Worm (Caenorhabditis elegans): Measurements from ENCODE around the gene spp-22.

The spp-22 gene

DNA sequence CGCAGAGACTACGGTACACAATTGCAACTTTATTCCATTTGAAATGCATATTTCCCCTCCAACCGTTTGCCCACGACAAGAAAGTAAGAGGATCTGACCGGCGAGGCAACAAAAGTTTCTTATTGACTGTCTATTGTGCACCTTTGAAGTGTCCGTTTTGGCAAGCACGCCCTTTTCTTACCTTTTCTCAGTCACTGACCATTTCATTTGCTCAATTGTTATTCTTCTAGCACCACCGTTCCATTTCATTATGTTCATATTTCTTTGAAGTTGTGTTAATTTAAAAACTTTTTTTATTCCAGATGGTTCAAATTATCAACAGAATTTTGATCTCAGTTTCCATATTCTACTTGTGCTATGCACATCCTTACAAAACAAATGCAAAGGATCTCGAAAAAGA is at the start of gene spp-22:
Gene spp-22, plus strand, starts transcription at position 301 of the 400 bp plus-strand sequence.
- TF ChIP-seq ztf-29 (GFP tag; IDR thresholded peaks at IDR 0.05) (no peak), T22C8.4 (GFP tag; IDR thresholded peaks at IDR 0.05) (no peak), ztf-23 (GFP tag; IDR thresholded peaks at IDR 0.05) (no peak), tab-1 (GFP tag; IDR thresholded peaks at IDR 0.05) (no peak), ref-1 (GFP tag; conservative IDR thresholded peaks at IDR 0.05) (no peak), flt-1 (GFP tag; IDR thresholded peaks at IDR 0.05) (no peak), klf-2 (GFP tag; conservative IDR thresholded peaks at IDR 0.05) (no peak), med-1 (GFP tag; optimal IDR thresholded peaks at IDR 0.05; ENCODE audit: insufficient read depth) (no peak), cog-1 (tag; optimal IDR thresholded peaks at IDR 0.05) (no peak)

DNA sequence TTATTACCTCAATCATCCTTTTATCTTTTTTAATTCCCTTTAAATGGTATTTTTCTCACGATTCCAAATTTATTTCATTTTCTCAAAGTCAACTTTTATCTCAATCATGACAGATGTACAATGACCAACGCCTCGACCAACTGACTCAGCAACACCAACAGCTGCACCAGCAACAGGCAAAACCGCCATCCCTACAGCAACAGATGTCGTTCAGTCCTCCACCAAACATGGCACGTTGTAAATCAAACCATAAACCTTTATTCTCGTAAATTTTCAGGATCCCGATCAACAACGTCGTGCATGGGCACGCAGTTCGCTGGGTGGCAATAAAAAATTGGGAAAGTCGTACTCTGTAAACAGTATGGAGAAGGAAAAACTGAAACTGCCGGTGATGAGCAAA is 48.7 kb upstream of the spp-22 start:
- TF ChIP-seq med-1 (GFP tag; optimal IDR thresholded peaks at IDR 0.05; ENCODE audit: insufficient read depth) = no peak
- no peak for TF ChIP-seq ztf-23 (GFP tag; IDR thresholded peaks at IDR 0.05)
- TF ChIP-seq T22C8.4 (GFP tag; IDR thresholded peaks at IDR 0.05) = no peak
- TF ChIP-seq tab-1 (GFP tag; IDR thresholded peaks at IDR 0.05) = no peak
- TF ChIP-seq ref-1 (GFP tag; conservative IDR thresholded peaks at IDR 0.05) = no peak
- TF ChIP-seq flt-1 (GFP tag; IDR thresholded peaks at IDR 0.05) = no peak
- no peak for TF ChIP-seq ztf-29 (GFP tag; IDR thresholded peaks at IDR 0.05)
- TF ChIP-seq cog-1 (tag; optimal IDR thresholded peaks at IDR 0.05) = no peak
- no peak for TF ChIP-seq klf-2 (GFP tag; conservative IDR thresholded peaks at IDR 0.05)

DNA sequence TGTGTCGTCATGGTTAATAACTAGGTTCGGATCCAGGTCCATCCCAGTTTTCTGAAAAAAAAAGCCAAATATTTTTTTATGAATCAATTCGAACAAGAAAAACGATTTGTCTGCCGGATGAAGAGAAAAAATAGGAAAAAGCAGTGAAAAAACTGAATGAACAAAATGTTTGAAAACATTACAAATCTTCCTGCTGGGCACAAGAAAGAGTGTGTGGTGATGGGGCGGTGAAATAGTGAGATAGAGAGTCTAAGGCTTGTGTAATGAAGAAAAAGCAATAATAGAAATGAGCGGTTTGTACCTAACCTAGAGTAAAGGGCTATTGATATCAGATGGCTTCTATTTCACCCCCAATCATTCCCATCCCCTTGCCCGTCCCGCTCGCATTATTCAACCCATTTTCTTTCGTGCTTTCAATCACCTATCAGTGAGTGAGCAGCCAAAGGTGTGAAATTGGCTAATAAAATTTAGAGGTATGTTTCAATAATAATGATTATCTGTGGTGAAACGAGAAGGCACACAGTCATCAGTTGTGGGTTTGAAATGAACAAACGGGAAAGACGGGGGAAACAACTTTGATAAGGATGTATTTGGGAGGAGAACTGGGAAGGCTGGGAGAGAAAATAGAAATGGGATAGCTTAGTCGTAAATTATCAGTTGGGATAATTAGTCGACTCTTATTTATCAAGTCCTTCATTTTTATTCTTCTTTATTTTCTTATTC is 40.8 kb upstream of the spp-22 start, which contains the start of gene bar-1:
Gene bar-1, minus strand, starts transcription at position 51 of the 723 bp plus-strand sequence.
- TF ChIP-seq med-1 (GFP tag; optimal IDR thresholded peaks at IDR 0.05; ENCODE audit: insufficient read depth) (no peak), ref-1 (GFP tag; conservative IDR thresholded peaks at IDR 0.05) (no peak), ztf-23 (GFP tag; IDR thresholded peaks at IDR 0.05) (no peak), T22C8.4 (GFP tag; IDR thresholded peaks at IDR 0.05) (no peak), flt-1 (GFP tag; IDR thresholded peaks at IDR 0.05) (no peak), cog-1 (tag; optimal IDR thresholded peaks at IDR 0.05) (no peak), klf-2 (GFP tag; conservative IDR thresholded peaks at IDR 0.05) (no peak), ztf-29 (GFP tag; IDR thresholded peaks at IDR 0.05) (no peak)

DNA sequence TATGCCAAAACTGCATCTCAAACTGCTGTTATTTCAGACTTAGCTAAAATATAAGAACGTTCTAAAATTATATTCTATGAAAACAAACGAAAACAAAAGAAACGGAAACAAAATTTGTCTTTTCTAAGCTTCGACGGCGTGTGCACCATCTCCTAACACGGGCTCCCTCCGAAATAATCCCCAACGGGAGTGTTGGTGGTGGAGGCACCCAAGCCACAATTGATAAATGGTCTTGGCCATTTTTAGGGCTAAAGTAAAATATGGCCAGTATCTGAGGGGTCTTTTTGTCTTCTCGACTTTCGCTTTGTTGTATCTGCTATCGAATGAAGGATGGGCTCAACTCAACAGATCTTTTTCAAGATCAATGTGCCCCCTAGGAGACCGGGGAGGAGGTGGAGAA is 36.1 kb upstream of the spp-22 start:
- TF ChIP-seq ref-1 (GFP tag; conservative IDR thresholded peaks at IDR 0.05) (no peak), flt-1 (GFP tag; IDR thresholded peaks at IDR 0.05) (no peak), med-1 (GFP tag; optimal IDR thresholded peaks at IDR 0.05; ENCODE audit: insufficient read depth) (no peak), tab-1 (GFP tag; IDR thresholded peaks at IDR 0.05) (no peak), ztf-23 (GFP tag; IDR thresholded peaks at IDR 0.05) (no peak), klf-2 (GFP tag; conservative IDR thresholded peaks at IDR 0.05) (no peak), cog-1 (tag; optimal IDR thresholded peaks at IDR 0.05) (no peak), ztf-29 (GFP tag; IDR thresholded peaks at IDR 0.05) (no peak), T22C8.4 (GFP tag; IDR thresholded peaks at IDR 0.05) (no peak)

DNA sequence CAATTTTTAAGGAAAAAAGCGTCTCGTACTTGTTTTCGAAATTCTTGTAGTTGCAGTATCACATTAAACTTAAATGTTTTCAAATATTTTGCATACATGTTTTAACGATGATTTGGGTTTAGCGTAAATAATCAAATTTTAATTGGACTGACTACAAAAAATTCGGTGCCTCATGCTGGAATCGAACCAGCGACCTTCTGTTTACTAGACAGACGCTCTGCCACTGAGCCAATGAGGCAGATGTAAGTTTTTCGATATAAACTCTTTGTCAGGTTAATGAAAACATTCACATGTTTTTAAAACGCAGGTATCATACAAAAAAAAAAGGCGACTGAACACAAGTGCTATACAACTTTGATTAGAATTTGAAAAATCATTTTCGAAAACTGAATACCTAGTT is 34.7 kb upstream of the spp-22 start:
- no peak for TF ChIP-seq flt-1 (GFP tag; IDR thresholded peaks at IDR 0.05)
- no peak for TF ChIP-seq ztf-29 (GFP tag; IDR thresholded peaks at IDR 0.05)
- no peak for TF ChIP-seq cog-1 (tag; optimal IDR thresholded peaks at IDR 0.05)
- no peak for TF ChIP-seq T22C8.4 (GFP tag; IDR thresholded peaks at IDR 0.05)

DNA sequence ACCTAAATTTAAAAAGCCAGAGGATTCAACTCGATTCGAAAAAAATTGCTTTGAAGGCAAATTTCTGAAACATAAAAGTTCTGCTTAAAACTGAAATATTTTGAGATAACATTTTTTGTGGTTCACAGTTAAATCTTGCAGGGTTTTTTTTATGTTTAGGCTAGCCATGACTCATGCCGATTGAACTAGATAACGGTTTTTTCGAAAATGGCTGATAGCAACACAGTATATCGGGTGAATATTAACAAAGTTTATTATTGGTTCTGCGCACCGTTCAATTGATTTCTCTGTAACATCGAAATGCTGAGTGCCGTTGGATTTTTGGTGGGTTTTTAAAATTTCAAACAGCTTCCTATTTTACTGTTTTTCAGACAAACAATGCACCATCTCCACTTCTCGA is 34.2 kb upstream of the spp-22 start, which contains the start of gene F43E12.1:
Gene F43E12.1, plus strand, starts transcription at position 301 of the 400 bp plus-strand sequence.
- TF ChIP-seq T22C8.4 (GFP tag; IDR thresholded peaks at IDR 0.05) = no peak
- TF ChIP-seq ref-1 (GFP tag; conservative IDR thresholded peaks at IDR 0.05) = no peak
- TF ChIP-seq flt-1 (GFP tag; IDR thresholded peaks at IDR 0.05) = no peak
- TF ChIP-seq med-1 (GFP tag; optimal IDR thresholded peaks at IDR 0.05; ENCODE audit: insufficient read depth) = no peak
- no peak for TF ChIP-seq tab-1 (GFP tag; IDR thresholded peaks at IDR 0.05)
- TF ChIP-seq ztf-29 (GFP tag; IDR thresholded peaks at IDR 0.05) = no peak
- TF ChIP-seq klf-2 (GFP tag; conservative IDR thresholded peaks at IDR 0.05) = no peak
- no peak for TF ChIP-seq ztf-23 (GFP tag; IDR thresholded peaks at IDR 0.05)
- TF ChIP-seq cog-1 (tag; optimal IDR thresholded peaks at IDR 0.05) = no peak

DNA sequence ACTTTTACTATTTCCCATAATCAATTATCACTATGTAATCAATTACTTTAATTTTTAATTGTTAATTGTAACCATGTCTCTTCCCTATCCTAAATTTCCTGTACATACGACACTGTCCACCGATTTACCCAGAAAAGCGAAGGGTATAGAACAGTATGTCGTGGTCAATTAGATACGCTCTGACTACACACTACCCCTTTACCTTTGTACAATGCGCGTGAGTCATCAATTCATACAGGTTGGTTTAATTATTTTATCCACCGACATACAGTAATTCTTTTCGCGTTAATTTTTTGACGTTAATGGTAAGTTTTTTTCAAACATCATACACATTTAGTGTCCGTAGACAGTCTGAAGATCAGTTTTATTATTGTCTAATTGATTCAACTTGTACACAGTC is 29.9 kb upstream of the spp-22 start:
- TF ChIP-seq tab-1 (GFP tag; IDR thresholded peaks at IDR 0.05) = no peak
- TF ChIP-seq ztf-29 (GFP tag; IDR thresholded peaks at IDR 0.05) = no peak
- TF ChIP-seq klf-2 (GFP tag; conservative IDR thresholded peaks at IDR 0.05) = no peak
- no peak for TF ChIP-seq flt-1 (GFP tag; IDR thresholded peaks at IDR 0.05)
- TF ChIP-seq cog-1 (tag; optimal IDR thresholded peaks at IDR 0.05) = no peak
- no peak for TF ChIP-seq med-1 (GFP tag; optimal IDR thresholded peaks at IDR 0.05; ENCODE audit: insufficient read depth)
- no peak for TF ChIP-seq T22C8.4 (GFP tag; IDR thresholded peaks at IDR 0.05)
- TF ChIP-seq ztf-23 (GFP tag; IDR thresholded peaks at IDR 0.05) = no peak; the same call in 1 of the 2 replicates

DNA sequence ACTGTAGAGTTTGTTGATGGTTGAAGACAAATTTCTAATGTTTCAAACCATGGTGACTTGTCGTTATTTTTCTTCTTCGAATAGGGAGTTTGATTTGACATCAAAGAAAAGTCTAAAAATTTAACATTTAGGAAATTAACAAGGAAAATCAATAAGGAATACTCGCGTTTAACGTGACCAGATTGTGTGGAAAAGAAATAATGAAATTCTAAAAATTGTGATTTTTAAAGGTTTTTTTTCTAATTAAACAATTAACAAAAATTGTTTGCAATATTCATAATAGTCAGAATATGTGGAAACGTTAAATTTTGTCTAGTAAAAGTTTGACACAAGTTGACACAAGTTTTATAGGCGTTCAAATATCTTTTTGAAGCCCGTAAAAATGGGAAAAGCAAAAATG is 23.9 kb upstream of the spp-22 start, which contains the start of gene C55B6.4:
Gene C55B6.4, minus strand, starts transcription at position 101 of the 400 bp plus-strand sequence.
- TF ChIP-seq tab-1 (GFP tag; IDR thresholded peaks at IDR 0.05) = no peak
- no peak for TF ChIP-seq ref-1 (GFP tag; conservative IDR thresholded peaks at IDR 0.05)
- TF ChIP-seq ztf-29 (GFP tag; IDR thresholded peaks at IDR 0.05) = no peak
- TF ChIP-seq ztf-23 (GFP tag; IDR thresholded peaks at IDR 0.05) = no peak

DNA sequence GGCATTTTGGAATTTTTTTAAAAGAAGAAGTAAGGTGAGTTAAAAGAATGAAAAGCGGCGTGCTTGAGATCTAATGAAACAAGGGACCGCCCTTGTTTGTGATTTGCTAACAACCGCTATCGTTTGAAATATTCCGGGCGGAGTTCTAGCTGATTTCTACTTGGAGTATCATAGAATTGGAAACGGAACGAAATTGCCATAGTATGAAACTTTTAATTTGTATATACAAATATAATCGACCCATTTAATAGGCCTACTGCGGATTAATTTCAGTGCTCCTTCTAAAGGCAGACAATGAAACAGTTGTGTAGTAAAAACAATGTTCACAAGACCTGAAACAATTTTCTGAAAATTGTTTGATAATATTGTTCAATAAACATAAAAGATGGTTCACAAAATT is 19.6 kb upstream of the spp-22 start, which contains the start of gene C55B6.7:
Gene C55B6.7, minus strand, starts transcription at position 101 of the 400 bp plus-strand sequence.
- no peak for TF ChIP-seq T22C8.4 (GFP tag; IDR thresholded peaks at IDR 0.05)
- TF ChIP-seq med-1 (GFP tag; optimal IDR thresholded peaks at IDR 0.05; ENCODE audit: insufficient read depth) = no peak
- TF ChIP-seq ztf-23 (GFP tag; IDR thresholded peaks at IDR 0.05) = no peak
- no peak for TF ChIP-seq tab-1 (GFP tag; IDR thresholded peaks at IDR 0.05)
- no peak for TF ChIP-seq ztf-29 (GFP tag; IDR thresholded peaks at IDR 0.05)
- TF ChIP-seq ref-1 (GFP tag; conservative IDR thresholded peaks at IDR 0.05) = no peak
- no peak for TF ChIP-seq klf-2 (GFP tag; conservative IDR thresholded peaks at IDR 0.05)
- TF ChIP-seq flt-1 (GFP tag; IDR thresholded peaks at IDR 0.05) = no peak
- TF ChIP-seq cog-1 (tag; optimal IDR thresholded peaks at IDR 0.05) = no peak

Measured in whole organism, midembryonic.